Worm (Caenorhabditis elegans): ENCODE data around the gene F09E5.14.

DNA sequence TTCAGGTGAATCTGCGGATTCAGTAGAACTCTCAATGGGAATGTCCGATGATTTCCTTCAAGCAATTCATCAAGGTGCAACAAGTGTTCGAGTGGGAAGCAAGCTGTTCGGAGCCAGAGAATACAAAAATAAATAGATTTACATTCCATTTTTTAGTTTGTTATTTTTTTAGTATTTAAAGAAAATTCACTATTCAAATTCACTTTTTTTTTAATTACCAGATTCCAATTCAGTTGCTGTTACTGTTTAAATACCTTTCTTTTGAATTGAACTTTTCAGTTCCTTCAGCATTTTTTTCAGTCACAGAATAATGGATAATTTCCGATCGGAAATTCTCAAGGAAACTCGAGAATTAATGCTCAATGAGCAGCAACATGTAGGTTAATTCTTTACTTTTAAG is 7.1 kb upstream of the F09E5.14 start, which contains the start of gene F09E5.7:
- no peak for TF ChIP-seq mel-28 (tag; optimal IDR thresholded peaks at IDR 0.05; ENCODE audit: borderline replicate concordance)
- TF ChIP-seq F57A8.1 (GFP tag; optimal IDR thresholded peaks at IDR 0.05): no peak
- TF ChIP-seq ztf-26 (tag; optimal IDR thresholded peaks at IDR 0.05): no peak
- TF ChIP-seq unc-62 (GFP tag; optimal IDR thresholded peaks at IDR 0.05): no peak
- no peak for TF ChIP-seq nfya-2 (GFP tag; IDR thresholded peaks at IDR 0.05)
- no peak for TF ChIP-seq snpc-3.4 (tag; optimal IDR thresholded peaks at IDR 0.05)
- no peak for TF ChIP-seq egrh-3 (GFP tag; IDR thresholded peaks at IDR 0.05)

All from whole organism, young adult.